Worm (Caenorhabditis elegans) whole organism, young adult: ENCODE results near the gene fbxa-139.
"Not testable (repeated sequence)": the region's sequence is repeated elsewhere in the genome, so short reads cannot be mapped to it uniquely, and the experiment has no call there.

Source experiments
- D2030.7 ChIP-seq: fragments of 200-800 bp; sonication (Bioruptor generic); IDR thresholded peaks from 2 replicates; pipeline ENCODE4 v1.3.6; 2022; ENCODE audit warnings: missing genetic modification reagents, missing genetic modification characterization, missing compliant biosample characterization
- F10E7.11 ChIP-seq: sonication (generic microtip); optimal IDR thresholded peaks from 2 replicates; lab custom pipeline; 2017; ENCODE audit warnings: mild to moderate bottlenecking, missing genetic modification characterization, moderate library complexity, missing compliant biosample characterization
- F22D6.2 ChIP-seq: sonication (generic microtip); optimal IDR thresholded peaks from 2 replicates; lab custom pipeline; 2016; ENCODE audit warnings: mild to moderate bottlenecking, missing genetic modification characterization, missing compliant biosample characterization
- F49E8.2 ChIP-seq: sonication (generic microtip); optimal IDR thresholded peaks from 3 replicates; lab custom pipeline; 2017; ENCODE audit warnings: missing genetic modification characterization, mild to moderate bottlenecking, missing compliant biosample characterization, antibody characterized with exemption, moderate library complexity; ENCODE audit not compliant: insufficient read depth
- F57A8.1 ChIP-seq: fragments of 200-800 bp; sonication (Bioruptor generic); optimal IDR thresholded peaks from 2 replicates; lab custom pipeline; 2018; ENCODE audit warnings: mild to moderate bottlenecking, missing genetic modification characterization, moderate library complexity, missing compliant biosample characterization
- F57C9.4 ChIP-seq: sonication (generic microtip); optimal IDR thresholded peaks from 2 replicates; lab custom pipeline; 2017; ENCODE audit warnings: mild to moderate bottlenecking, missing genetic modification characterization, missing compliant biosample characterization
- K11D2.4 ChIP-seq: fragments of 200-800 bp; sonication (Bioruptor generic); IDR thresholded peaks from 2 replicates; pipeline ENCODE4 v1.3.6; 2022; ENCODE audit warnings: missing genetic modification reagents, missing genetic modification characterization, missing compliant biosample characterization
- Y95B8A.8 ChIP-seq: fragments of 200-800 bp; sonication (Bioruptor generic); IDR thresholded peaks from 2 replicates; pipeline ENCODE4 v1.3.6; 2022; ENCODE audit warnings: missing genetic modification reagents, missing genetic modification characterization, missing compliant biosample characterization
- attf-6 ChIP-seq: fragments of 200-800 bp; sonication (Bioruptor generic); IDR thresholded peaks from 2 replicates; pipeline ENCODE4 v1.3.6; 2022; ENCODE audit warnings: missing genetic modification reagents, missing genetic modification characterization, missing compliant biosample characterization
- bed-2 ChIP-seq: fragments of 200-800 bp; sonication (Bioruptor generic); IDR thresholded peaks from 2 replicates; pipeline ENCODE4 v1.3.6; 2022; ENCODE audit warnings: missing genetic modification reagents, missing genetic modification characterization, missing compliant biosample characterization
- ccch-3 ChIP-seq: fragments of 200-800 bp; sonication (Bioruptor generic); optimal IDR thresholded peaks from 2 replicates; lab custom pipeline; 2018; ENCODE audit warnings: mild to moderate bottlenecking, missing genetic modification characterization, missing compliant biosample characterization
- ceh-58 ChIP-seq: fragments of 200-800 bp; sonication (Bioruptor generic); IDR thresholded peaks from 2 replicates; pipeline ENCODE4 v1.3.6; 2022; ENCODE audit warnings: missing genetic modification characterization, missing compliant biosample characterization
- chd-7 ChIP-seq: sonication (generic microtip); optimal IDR thresholded peaks from 2 replicates; lab custom pipeline; 2016; ENCODE audit warnings: mild to moderate bottlenecking, missing genetic modification characterization, moderate library complexity, missing compliant biosample characterization
- egl-18 ChIP-seq: fragments of 200-800 bp; sonication (Bioruptor generic); IDR thresholded peaks from 2 replicates; pipeline ENCODE4 v1.3.6; 2022; ENCODE audit warnings: missing genetic modification reagents, missing genetic modification characterization, missing compliant biosample characterization
- ekl-4 ChIP-seq: fragments of 200-800 bp; sonication (Bioruptor generic); IDR thresholded peaks from 2 replicates; pipeline ENCODE4 v1.3.6; 2022; ENCODE audit warnings: missing genetic modification reagents, missing genetic modification characterization, missing compliant biosample characterization
- fkh-3 ChIP-seq: sonication (generic microtip); optimal IDR thresholded peaks from 2 replicates; lab custom pipeline; 2016; ENCODE audit warnings: mild to moderate bottlenecking, missing genetic modification characterization, missing compliant biosample characterization
- him-1 ChIP-seq: sonication (generic microtip); optimal IDR thresholded peaks from 2 replicates; lab custom pipeline; 2016; ENCODE audit warnings: missing genotype, missing genetic modification reagents, missing genetic modification characterization, missing compliant biosample characterization
- hmg-20 ChIP-seq: fragments of 200-800 bp; sonication (Bioruptor generic); IDR thresholded peaks from 2 replicates; pipeline ENCODE4 v1.3.6; 2022; ENCODE audit warnings: missing genetic modification reagents, missing genetic modification characterization, missing compliant biosample characterization
- hrde-1 ChIP-seq: sonication (generic microtip); optimal IDR thresholded peaks from 2 replicates; lab custom pipeline; 2016; ENCODE audit warnings: missing genetic modification characterization, mild to moderate bottlenecking, missing compliant biosample characterization, moderate library complexity, missing genotype, missing genetic modification reagents, borderline replicate concordance
- let-526 ChIP-seq: fragments of 200-800 bp; sonication (Bioruptor generic); IDR thresholded peaks from 2 replicates; pipeline ENCODE4 v1.3.6; 2022; ENCODE audit warnings: missing genetic modification reagents, missing genetic modification characterization, missing compliant biosample characterization
- lsy-27 ChIP-seq: sonication (generic microtip); optimal IDR thresholded peaks from 2 replicates; lab custom pipeline; 2017; ENCODE audit warnings: missing genetic modification characterization, mild to moderate bottlenecking, missing compliant biosample characterization, antibody characterized with exemption, missing genotype, borderline replicate concordance; ENCODE audit not compliant: insufficient read depth
- madf-10 ChIP-seq: sonication (generic microtip); optimal IDR thresholded peaks from 2 replicates; lab custom pipeline; 2016; ENCODE audit warnings: mild to moderate bottlenecking, missing genetic modification characterization, missing compliant biosample characterization
- madf-6 ChIP-seq: fragments of 200-800 bp; sonication (Bioruptor generic); IDR thresholded peaks from 2 replicates; pipeline ENCODE4 v1.3.6; 2022; ENCODE audit warnings: missing genetic modification reagents, missing genetic modification characterization, missing compliant biosample characterization
- nhr-179 ChIP-seq: sonication (generic microtip); optimal IDR thresholded peaks from 2 replicates; lab custom pipeline; 2016; ENCODE audit warnings: mild to moderate bottlenecking, missing genetic modification characterization, missing compliant biosample characterization
- pbrm-1 ChIP-seq: fragments of 200-800 bp; sonication (Bioruptor generic); IDR thresholded peaks from 2 replicates; pipeline ENCODE4 v1.3.6; 2022; ENCODE audit warnings: missing genetic modification reagents, missing genetic modification characterization, missing compliant biosample characterization
- snpc-1.1 ChIP-seq: sonication (generic microtip); optimal IDR thresholded peaks from 2 replicates; lab custom pipeline; 2017; ENCODE audit warnings: missing genetic modification characterization, mild to moderate bottlenecking, missing compliant biosample characterization, antibody characterized with exemption, moderate library complexity, missing genotype, missing genetic modification reagents; ENCODE audit not compliant: insufficient read depth
- snpc-3.4 ChIP-seq: sonication (generic microtip); optimal IDR thresholded peaks from 2 replicates; lab custom pipeline; 2017; ENCODE audit warnings: missing genetic modification characterization, mild to moderate bottlenecking, missing compliant biosample characterization, antibody characterized with exemption, moderate library complexity, missing genotype, missing genetic modification reagents
- somi-1 ChIP-seq: fragments of 200-800 bp; sonication (Bioruptor generic); optimal IDR thresholded peaks from 2 replicates; lab custom pipeline; 2018; ENCODE audit warnings: mild to moderate bottlenecking, missing genetic modification characterization, missing compliant biosample characterization
- unc-130 ChIP-seq: sonication (generic microtip); optimal IDR thresholded peaks from 2 replicates; lab custom pipeline; 2016; ENCODE audit warnings: missing genetic modification reagents, missing genetic modification characterization, missing compliant biosample characterization
- xnd-1 ChIP-seq: sonication (generic microtip); optimal IDR thresholded peaks from 2 replicates; lab custom pipeline; 2016; ENCODE audit warnings: missing genotype, missing genetic modification reagents, missing genetic modification characterization, missing compliant biosample characterization
- ztf-28 ChIP-seq: fragments of 200-800 bp; sonication (Bioruptor generic); IDR thresholded peaks from 2 replicates; pipeline ENCODE4 v1.3.6; 2022; ENCODE audit warnings: missing genetic modification reagents, missing genetic modification characterization, missing compliant biosample characterization

fbxa-139 gene

ce11 chrV:15594573-15594972 lies at the start of gene fbxa-139:
Gene fbxa-139, minus strand, starts transcription at chrV:15594673.
- TF ChIP-seq somi-1 = no peak
- TF ChIP-seq him-1 = no peak
- TF ChIP-seq ceh-58 (GFP tag; lab: Robert Waterston, UW) = no peak
- no peak for TF ChIP-seq ekl-4 (GFP tag; lab: Robert Waterston, UW)
- no peak for TF ChIP-seq nhr-179
- TF ChIP-seq lsy-27 (tag; lab: Kevin White, UChicago) = no peak
- TF ChIP-seq attf-6 (GFP tag; lab: Robert Waterston, UW) = no peak
- TF ChIP-seq egl-18 (GFP tag; lab: Robert Waterston, UW) = no peak
- no peak for TF ChIP-seq snpc-1.1 (tag; lab: Kevin White, UChicago)
- TF ChIP-seq chd-7 (tag; lab: Kevin White, UChicago) = no peak
- TF ChIP-seq bed-2 (GFP tag; lab: Robert Waterston, UW) = no peak

ce11 chrV:15643192-15643591 lies 48.7 kb upstream of the fbxa-139 start, which contains the start of gene C55A1.4:
Gene C55A1.4, minus strand, starts transcription at chrV:15643292.
- not testable (repeated sequence) for TF ChIP-seq F57C9.4 (tag; lab: Kevin White, UChicago); Y95B8A.8; F57A8.1 (GFP tag; lab: Kevin White, UChicago)

ce11 chrV:15638853-15639252 lies 44.4 kb upstream of the fbxa-139 start, which contains the start of gene srz-44:
Gene srz-44, minus strand, starts transcription at chrV:15638953.
- TF ChIP-seq F10E7.11 (tag; lab: Kevin White, UChicago) = no peak
- no peak for TF ChIP-seq madf-6 (GFP tag; lab: Robert Waterston, UW)
- TF ChIP-seq, all 124 proteins: peak for 0

- TF ChIP-seq madf-10 (tag; lab: Kevin White, UChicago) (no peak), hmg-20 (GFP tag; lab: Robert Waterston, UW) (no peak), K11D2.4 (GFP tag; lab: Robert Waterston, UW) (no peak), F22D6.2 (tag; lab: Kevin White, UChicago) (no peak), F49E8.2 (tag; lab: Kevin White, UChicago) (no peak), hrde-1 (tag; lab: Kevin White, UChicago) (no peak), D2030.7 (GFP tag; lab: Robert Waterston, UW) (no peak), unc-130 (GFP tag; lab: Kevin White, UChicago) (no peak), snpc-3.4 (tag; lab: Kevin White, UChicago) (no peak)
Observed at ce11 chrV:15629543-15629942, 35.1 kb upstream of the fbxa-139 start, which contains the start of gene str-248. Gene str-248, minus strand, starts transcription at chrV:15629643.

- TF ChIP-seq ccch-3 (GFP tag; lab: Kevin White, UChicago) (no peak), somi-1 (no peak), let-526 (GFP tag; lab: Robert Waterston, UW) (no peak), snpc-3.4 (tag; lab: Kevin White, UChicago) (no peak), fkh-3 (tag; lab: Kevin White, UChicago) (no peak), xnd-1 (tag; lab: Kevin White, UChicago) (no peak), ztf-28 (GFP tag; lab: Robert Waterston, UW) (no peak), pbrm-1 (GFP tag; lab: Robert Waterston, UW) (no peak)
Observed at ce11 chrV:15625561-15625960, 31.1 kb upstream of the fbxa-139 start, which contains the start of gene C55A1.11. Gene C55A1.11, plus strand, starts transcription at chrV:15625861.
